Worm (Caenorhabditis elegans): ENCODE results near the gene sqt-3.

sqt-3 gene

ce11 chrV:12401383-12401782 is 48.8 kb downstream of the sqt-3 start, which contains the start of gene K01D12.7:
TSS of gene K01D12.7 (minus strand) at chrV:12401483.
- TF ChIP-seq aha-1 (tag; optimal IDR thresholded peaks at IDR 0.05) (no peak), egl-13 (tag; optimal IDR thresholded peaks at IDR 0.05) (no peak), sptf-1 (tag; optimal IDR thresholded peaks at IDR 0.05) (no peak), ces-1 (GFP tag; optimal IDR thresholded peaks at IDR 0.05) (no peak)

ce11 chrV:12402355-12402754 is 49.8 kb downstream of the sqt-3 start, which contains the start of gene K01D12.8:
TSS of gene K01D12.8 (plus strand) at chrV:12402655.
- TF ChIP-seq snpc-4 (tag; optimal IDR thresholded peaks at IDR 0.05), result no peak

Data from whole organism, L1 larva.